Fruit fly (Drosophila melanogaster) whole organism, embryonic: ENCODE data around the gene osk.

Experiments used
- Ada2b ChIP-seq: fragments of 200-800 bp; sonication (Bioruptor generic); IDR thresholded peaks from 2 replicates; pipeline ENCODE4 v1.3.6; 2022; ENCODE audit warnings: missing biosample characterization, missing genetic modification characterization
- BEAF-32 ChIP-seq: fragments of 200-800 bp; sonication (Bioruptor generic); optimal IDR thresholded peaks from 3 replicates; lab custom pipeline; 2017; ENCODE audit warnings: missing biosample characterization, missing genetic modification characterization, mild to moderate bottlenecking, moderate library complexity, missing genetic modification reagents
- CG12299 ChIP-seq: fragments of 200-800 bp; sonication (Bioruptor generic); optimal IDR thresholded peaks from 2 replicates; lab custom pipeline; 2018; ENCODE audit warnings: missing biosample characterization, mild to moderate bottlenecking, missing genetic modification characterization
- CG15011 ChIP-seq: fragments of 200-800 bp; sonication (Bioruptor generic); optimal IDR thresholded peaks from 3 replicates; lab custom pipeline; 2018; ENCODE audit warnings: missing biosample characterization, mild to moderate bottlenecking, missing genetic modification characterization
- CG15601 ChIP-seq: fragments of 200-800 bp; sonication (Bioruptor generic); optimal IDR thresholded peaks from 3 replicates; lab custom pipeline; 2019; ENCODE audit warnings: missing biosample characterization, mild to moderate bottlenecking, missing genetic modification characterization, moderate library complexity
- CG17385 ChIP-seq: fragments of 200-800 bp; sonication (Bioruptor generic); optimal IDR thresholded peaks from 3 replicates; lab custom pipeline; 2018; ENCODE audit warnings: missing biosample characterization, mild to moderate bottlenecking, missing genetic modification characterization
- CG4404 ChIP-seq: fragments of 200-800 bp; sonication (Bioruptor generic); IDR thresholded peaks from 2 replicates; pipeline ENCODE4 v1.3.6; 2022; ENCODE audit warnings: missing biosample characterization, missing genetic modification characterization
- CG4424 ChIP-seq: fragments of 200-800 bp; sonication (Bioruptor generic); optimal IDR thresholded peaks from 3 replicates; lab custom pipeline; 2016; ENCODE audit warnings: missing biosample characterization, missing genetic modification characterization
- CG4820 ChIP-seq: fragments of 200-800 bp; sonication (Bioruptor generic); optimal IDR thresholded peaks from 3 replicates; lab custom pipeline; 2016; ENCODE audit warnings: missing biosample characterization, missing genetic modification characterization
- CG6683 ChIP-seq: fragments of 200-800 bp; sonication (Bioruptor generic); optimal IDR thresholded peaks from 2 replicates; lab custom pipeline; 2017; ENCODE audit warnings: missing biosample characterization, mild to moderate bottlenecking, missing genetic modification characterization, missing genetic modification reagents
- CG6689 ChIP-seq: fragments of 200-800 bp; sonication (Bioruptor generic); IDR thresholded peaks from 2 replicates; pipeline ENCODE4 v1.3.6; 2022; ENCODE audit warnings: missing biosample characterization, missing genetic modification characterization
- CG7357 ChIP-seq: fragments of 200-800 bp; sonication (Bioruptor generic); IDR thresholded peaks from 3 replicates; pipeline ENCODE4 v1.3.6; 2022; ENCODE audit warnings: missing biosample characterization, missing genetic modification characterization
- CG7372 ChIP-seq: fragments of 200-800 bp; sonication (Bioruptor generic); IDR thresholded peaks from 2 replicates; pipeline ENCODE4 v1.3.6; 2022; ENCODE audit warnings: missing biosample characterization, missing genetic modification characterization
- CG8765 ChIP-seq: fragments of 200-800 bp; sonication (Bioruptor generic); IDR thresholded peaks from 2 replicates; pipeline ENCODE4 v1.3.6; 2022; ENCODE audit warnings: missing biosample characterization, missing genetic modification characterization
- CG8944 ChIP-seq: fragments of 200-800 bp; sonication (Bioruptor generic); optimal IDR thresholded peaks from 3 replicates; lab custom pipeline; 2016; ENCODE audit warnings: missing biosample characterization, missing genetic modification characterization
- CG9609 ChIP-seq: fragments of 200-800 bp; sonication (Bioruptor generic); optimal IDR thresholded peaks from 3 replicates; lab custom pipeline; 2016; ENCODE audit warnings: missing biosample characterization, missing genetic modification characterization
- CG9817 ChIP-seq: fragments of 200-800 bp; sonication (Bioruptor generic); optimal IDR thresholded peaks from 2 replicates; lab custom pipeline; 2018; ENCODE audit warnings: missing biosample characterization, mild to moderate bottlenecking, missing genetic modification characterization, moderate library complexity
- Dbx ChIP-seq: fragments of 200-800 bp; sonication (Bioruptor generic); IDR thresholded peaks from 3 replicates; pipeline ENCODE4 v1.3.6; 2022; ENCODE audit warnings: missing biosample characterization, missing genetic modification characterization
- Dll ChIP-seq: fragments of 200-800 bp; sonication (Bioruptor generic); IDR thresholded peaks from 4 replicates; pipeline ENCODE4 v1.3.6; 2022; ENCODE audit warnings: missing biosample characterization, missing genetic modification characterization; ENCODE audit not compliant: partially characterized antibody
- Ets65A ChIP-seq: fragments of 200-800 bp; sonication (Bioruptor generic); peaks from one replicate; lab custom pipeline; 2016; ENCODE audit warnings: missing biosample characterization, missing genetic modification characterization
- GATAe ChIP-seq: fragments of 200-800 bp; sonication (Bioruptor generic); conservative IDR thresholded peaks from 2 replicates; pipeline ENCODE4 v1.3.6; 2022; ENCODE audit warnings: missing biosample characterization, missing genetic modification characterization
- Hsf ChIP-seq: fragments of 200-800 bp; sonication (Bioruptor generic); optimal IDR thresholded peaks from 3 replicates; lab custom pipeline; 2016; ENCODE audit warnings: missing biosample characterization, missing genetic modification characterization
- Med ChIP-seq: fragments of 200-800 bp; sonication (Bioruptor generic); peaks from one replicate; lab custom pipeline; 2016; ENCODE audit warnings: missing biosample characterization, missing genetic modification characterization, mild to moderate bottlenecking, inconsistent platforms, moderate library complexity
- Meics ChIP-seq: fragments of 200-800 bp; sonication (Bioruptor generic); optimal IDR thresholded peaks from 2 replicates; lab custom pipeline; 2017; ENCODE audit warnings: missing biosample characterization, mild to moderate bottlenecking, missing genetic modification characterization
- Mrtf ChIP-seq: fragments of 200-800 bp; sonication (Bioruptor generic); IDR thresholded peaks from 3 replicates; pipeline ENCODE4 v1.3.6; 2022; ENCODE audit warnings: missing biosample characterization, missing genetic modification characterization
- Neu2 ChIP-seq: fragments of 200-800 bp; sonication (Bioruptor generic); optimal IDR thresholded peaks from 3 replicates; lab custom pipeline; 2016; ENCODE audit warnings: missing biosample characterization, missing genetic modification characterization, borderline replicate concordance
- Pdp1 ChIP-seq, 2 experiments: fragments of 200-800 bp; sonication (Bioruptor generic); optimal IDR thresholded peaks; 3 replicates each; lab custom pipeline; 2016; ENCODE audit warnings: missing biosample characterization in 2 of 2, missing genetic modification characterization in 2 of 2, mild to moderate bottlenecking in 1 of 2, moderate library complexity in 1 of 2
- Rx ChIP-seq: fragments of 200-800 bp; sonication (Bioruptor generic); IDR thresholded peaks from 2 replicates; pipeline ENCODE4 v1.3.6; 2022; ENCODE audit warnings: missing biosample characterization, missing genetic modification characterization
- Sry-β ChIP-seq: fragments of 200-800 bp; sonication (Bioruptor generic); optimal IDR thresholded peaks from 2 replicates; lab custom pipeline; 2018; ENCODE audit warnings: missing biosample characterization, mild to moderate bottlenecking, missing genetic modification characterization, moderate library complexity
- Taf1 ChIP-seq: fragments of 200-800 bp; sonication (Bioruptor generic); IDR thresholded peaks from 2 replicates; pipeline ENCODE4 v1.3.6; 2022; ENCODE audit warnings: missing biosample characterization, missing genetic modification characterization
- bab2 ChIP-seq: fragments of 200-800 bp; sonication (Bioruptor generic); optimal IDR thresholded peaks from 2 replicates; lab custom pipeline; 2016; ENCODE audit warnings: missing biosample characterization, missing genetic modification characterization
- dpn ChIP-seq, 2 experiments: fragments of 200-800 bp; sonication (Bioruptor generic); optimal IDR thresholded peaks; 3 replicates each; lab custom pipeline; 2016; ENCODE audit warnings: missing biosample characterization in 2 of 2, missing genetic modification characterization in 2 of 2
- eyg ChIP-seq: fragments of 200-800 bp; sonication (Bioruptor generic); optimal IDR thresholded peaks from 3 replicates; lab custom pipeline; 2016; ENCODE audit warnings: missing biosample characterization, missing genetic modification characterization
- gcm ChIP-seq: fragments of 200-800 bp; sonication (Bioruptor generic); optimal IDR thresholded peaks from 2 replicates; lab custom pipeline; 2019; ENCODE audit warnings: missing biosample characterization, mild to moderate bottlenecking, missing genetic modification characterization, moderate library complexity
- gro ChIP-seq: fragments of 200-800 bp; sonication (Bioruptor generic); optimal IDR thresholded peaks from 2 replicates; lab custom pipeline; 2016; ENCODE audit warnings: missing biosample characterization, missing genetic modification characterization
- inv ChIP-seq: fragments of 200-800 bp; sonication (Bioruptor generic); IDR thresholded peaks from 2 replicates; pipeline ENCODE4 v1.3.6; 2022; ENCODE audit warnings: missing biosample characterization, missing genetic modification characterization; ENCODE audit not compliant: partially characterized antibody
- lab ChIP-seq: fragments of 200-800 bp; sonication (Bioruptor generic); optimal IDR thresholded peaks from 3 replicates; lab custom pipeline; 2017; ENCODE audit warnings: missing biosample characterization, missing genetic modification characterization, mild to moderate bottlenecking, moderate library complexity, missing genetic modification reagents
- lmd ChIP-seq: fragments of 200-800 bp; sonication (Bioruptor generic); IDR thresholded peaks from 2 replicates; pipeline ENCODE4 v1.3.6; 2022; ENCODE audit warnings: missing biosample characterization, missing genetic modification characterization
- odd ChIP-seq: fragments of 200-800 bp; sonication (Bioruptor generic); optimal IDR thresholded peaks from 2 replicates; lab custom pipeline; 2017; ENCODE audit warnings: missing biosample characterization, mild to moderate bottlenecking, missing genetic modification characterization
- onecut ChIP-seq: fragments of 200-800 bp; sonication (Bioruptor generic); IDR thresholded peaks from 2 replicates; pipeline ENCODE4 v1.3.6; 2022; ENCODE audit warnings: missing biosample characterization, missing genetic modification characterization
- psq ChIP-seq: fragments of 200-800 bp; sonication (Bioruptor generic); optimal IDR thresholded peaks from 2 replicates; lab custom pipeline; 2017; ENCODE audit warnings: missing biosample characterization, missing genetic modification characterization
- pzg ChIP-seq: fragments of 200-800 bp; sonication (Bioruptor generic); optimal IDR thresholded peaks from 3 replicates; lab custom pipeline; 2018; ENCODE audit warnings: missing biosample characterization, mild to moderate bottlenecking, missing genetic modification characterization, moderate library complexity
- sens ChIP-seq: fragments of 200-800 bp; sonication (Bioruptor generic); peaks from one replicate; lab custom pipeline; 2016; ENCODE audit warnings: missing biosample characterization, missing genetic modification characterization
- tna ChIP-seq: fragments of 200-800 bp; sonication (Bioruptor generic); IDR thresholded peaks from 2 replicates; pipeline ENCODE4 v1.3.6; 2022; ENCODE audit warnings: missing biosample characterization, missing genetic modification characterization; ENCODE audit not compliant: partially characterized antibody
- toy ChIP-seq: fragments of 200-800 bp; sonication (Bioruptor generic); IDR thresholded peaks from 2 replicates; pipeline ENCODE4 v1.3.6; 2022; ENCODE audit warnings: missing biosample characterization, missing genetic modification characterization
- vvl ChIP-seq: fragments of 200-800 bp; sonication (Bioruptor generic); IDR thresholded peaks from 2 replicates; pipeline ENCODE4 v1.3.6; 2022; ENCODE audit warnings: missing biosample characterization, missing genetic modification characterization
- zf30C ChIP-seq: fragments of 200-800 bp; sonication (Bioruptor generic); optimal IDR thresholded peaks from 3 replicates; lab custom pipeline; 2018; ENCODE audit warnings: missing biosample characterization, mild to moderate bottlenecking, missing genetic modification characterization

The osk gene

DNA sequence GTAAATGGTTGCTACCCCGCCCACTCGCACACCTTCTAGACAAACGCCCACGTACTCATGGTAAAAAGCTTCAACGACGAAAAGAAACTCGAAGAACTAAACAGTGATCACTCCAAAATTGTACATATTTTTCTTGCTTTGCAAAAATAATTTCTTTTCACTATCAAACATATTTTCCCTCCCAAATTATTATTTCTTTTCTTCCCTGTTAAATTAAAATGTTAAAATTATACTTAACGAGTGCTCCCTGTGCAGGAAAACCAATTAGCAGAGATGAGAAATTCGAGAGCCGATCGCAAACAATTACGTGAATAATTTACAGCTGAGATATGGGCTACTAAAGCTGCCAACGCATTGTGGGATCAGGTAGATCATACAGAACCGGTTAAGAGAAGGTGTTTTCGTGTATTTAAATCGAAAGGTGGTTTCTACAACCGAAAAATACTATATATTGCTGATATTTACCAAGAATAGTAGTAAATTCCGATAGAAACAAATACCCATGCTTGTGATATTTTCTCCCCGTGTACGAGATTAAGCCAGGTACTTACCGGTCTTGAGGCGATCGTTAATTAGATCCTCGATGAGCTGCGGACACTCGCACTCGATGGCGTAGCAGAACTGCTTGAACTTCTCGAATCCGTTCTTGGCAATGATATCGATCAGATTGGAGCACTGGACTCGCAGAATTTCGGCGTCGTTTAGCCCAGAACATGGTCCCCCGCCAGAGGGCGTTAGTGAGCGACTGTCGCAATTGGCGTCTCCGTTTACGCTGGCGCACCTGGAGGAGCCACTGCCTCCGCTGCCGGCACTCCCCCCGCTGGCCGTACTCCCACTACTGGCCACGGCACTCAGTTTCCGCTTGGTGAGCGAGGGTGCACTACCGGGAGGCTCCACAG lies 4.5 kb upstream of the osk start (continued):
- TF ChIP-seq Ada2b (GFP tag; lab: Robert Waterston, UW) (peak; percentile 45; the same call in 1 of the 2 replicates), dpn (GFP tag; optimal IDR thresholded peaks at IDR 0.05; lab: Kevin White, UChicago) (peak in 1 of 2 experiments; percentile 43), CG8944 (GFP tag; lab: Kevin White, UChicago) (peak; percentile 11), Mrtf (GFP tag; lab: Robert Waterston, UW) (0 out of 3 replicates have a peak, but pooled peaks have one; percentile 31), Med (peak; percentile 74), CG4424 (peak; percentile 20), Pdp1 (GFP tag; optimal IDR thresholded peaks at IDR 0.05; lab: Kevin White, UChicago) (peak; percentile 2 to 31), onecut (GFP tag; lab: Robert Waterston, UW) (no peak), CG8765 (GFP tag; lab: Robert Waterston, UW) (no peak), CG7357 (0 out of 3 replicates have a peak, but pooled peaks have one; percentile 25), lmd (peak; percentile 64; the same call in 1 of the 2 replicates), vvl (GFP tag; lab: Robert Waterston, UW) (peak; percentile 43; the same call in 1 of the 2 replicates), psq (GFP tag; lab: Kevin White, UChicago) (no peak), Sry-β (GFP tag; lab: Kevin White, UChicago) (no peak), sens (GFP tag; lab: Kevin White, UChicago) (peak; percentile 73), lab (peak; percentile 39), CG7372 (peak; percentile 46), pzg (GFP tag; lab: Kevin White, UChicago) (no peak), Dbx (GFP tag; lab: Robert Waterston, UW) (peak; percentile 59; the same call in 1 of the 3 replicates), zf30C (GFP tag; lab: Kevin White, UChicago) (peak; percentile 36), Meics (GFP tag; lab: Kevin White, UChicago) (peak; percentile 30)

DNA sequence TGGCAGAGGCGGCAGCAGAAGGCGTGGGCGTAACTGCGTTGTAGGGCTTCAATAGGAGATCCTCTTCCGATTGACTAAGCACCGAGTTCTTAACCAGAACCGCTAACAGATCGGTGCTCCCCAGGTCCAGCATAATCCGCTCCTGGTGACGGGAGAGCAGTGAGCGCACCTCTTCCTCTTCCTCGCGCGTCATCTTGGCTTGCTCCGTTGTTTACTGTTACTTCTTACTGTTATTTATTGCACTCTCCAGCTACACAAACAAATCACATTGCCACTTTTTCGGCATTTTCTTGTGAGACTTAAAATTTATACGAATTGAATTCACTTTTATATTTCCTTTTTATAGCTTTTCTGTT lies 3.9 kb upstream of the osk start:
- TF ChIP-seq Rx (GFP tag; lab: Robert Waterston, UW) (no peak), Meics (GFP tag; lab: Kevin White, UChicago) (no peak), CG4404 (0 out of 2 replicates have a peak, but pooled peaks have one; percentile 13), Ets65A (GFP tag; lab: Kevin White, UChicago) (peak; percentile 52), CG15011 (no peak), CG17385 (GFP tag; lab: Kevin White, UChicago) (peak; percentile 38), GATAe (no peak), CG6683 (GFP tag; lab: Kevin White, UChicago) (no peak), Dll (no peak), BEAF-32 (GFP tag; lab: Kevin White, UChicago) (no peak), sens (GFP tag; lab: Kevin White, UChicago) (peak; percentile 37), CG9609 (GFP tag; lab: Kevin White, UChicago) (no peak), bab2 (GFP tag; lab: Kevin White, UChicago) (no peak), inv (GFP tag; lab: Robert Waterston, UW) (no peak), CG6689 (GFP tag; lab: Robert Waterston, UW) (no peak), Hsf (GFP tag; lab: Kevin White, UChicago) (no peak)

DNA sequence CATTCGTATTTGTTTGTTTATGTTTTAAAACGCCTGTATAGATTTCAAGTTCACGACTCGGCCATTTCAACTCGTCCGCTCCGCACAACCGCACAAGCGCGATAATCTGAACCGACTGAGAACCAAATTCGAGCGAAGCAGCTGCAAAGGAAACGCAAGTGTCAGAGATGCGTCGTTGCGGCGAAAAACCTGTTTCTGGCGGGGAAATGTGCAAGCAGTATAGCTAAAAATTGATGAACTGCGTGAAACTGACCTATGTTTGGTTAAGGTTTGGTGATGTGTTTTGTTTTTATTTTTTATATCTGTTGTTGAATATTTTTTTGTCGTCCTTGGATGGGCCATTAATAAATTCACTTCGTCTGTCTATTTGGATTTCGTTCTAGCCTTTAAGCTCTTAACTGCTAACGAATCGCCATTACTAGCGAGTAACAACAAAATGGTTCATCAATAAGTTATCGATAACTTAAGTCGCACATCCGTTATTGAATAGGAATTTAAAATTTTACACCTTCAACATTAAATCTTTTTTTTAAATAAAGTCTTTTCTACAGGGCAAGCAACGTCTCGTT lies 3.1 kb upstream of the osk start, which contains the start of gene pyd:
TSS of gene pyd (minus strand) at position 120 of the 569 bp plus-strand sequence.
- TF ChIP-seq tna (GFP tag; lab: Robert Waterston, UW) (peak; percentile 30; the same call in 1 of the 2 replicates), Neu2 (peak; percentile 48), CG15601 (tag; lab: Kevin White, UChicago) (peak; percentile 59), eyg (GFP tag; lab: Kevin White, UChicago) (peak; percentile 68), odd (peak; percentile 60), CG9817 (tag; lab: Kevin White, UChicago) (peak; percentile 52), toy (GFP tag; lab: Robert Waterston, UW) (no peak), gcm (GFP tag; lab: Kevin White, UChicago) (peak; percentile 55), CG4820 (GFP tag; lab: Kevin White, UChicago) (peak; percentile 50), Taf1 (GFP tag; lab: Robert Waterston, UW) (no peak), gro (GFP tag; lab: Kevin White, UChicago) (peak; percentile 78), CG12299 (peak; percentile 49)
